Worm (Caenorhabditis elegans) whole organism, late embryonic: ENCODE data around the gene F16G10.1.

Source experiments
- fkh-10 ChIP-seq: fragments of 150-350 bp; optimal IDR thresholded peaks from 2 replicates; lab custom pipeline; 2014; ENCODE audit warnings: missing biosample characterization, missing genetic modification reagents, missing genetic modification characterization
- nhr-232 ChIP-seq: sonication (generic microtip); optimal IDR thresholded peaks from 2 replicates; lab custom pipeline; 2016; ENCODE audit warnings: missing genetic modification characterization, missing compliant biosample characterization
- unc-86 ChIP-seq: sonication (generic microtip); optimal IDR thresholded peaks from 2 replicates; lab custom pipeline; 2016; ENCODE audit warnings: missing genetic modification characterization, missing compliant biosample characterization
- ztf-16 ChIP-seq: sonication (generic microtip); optimal IDR thresholded peaks from 2 replicates; lab custom pipeline; 2017; ENCODE audit warnings: missing genetic modification characterization, missing compliant biosample characterization

DNA sequence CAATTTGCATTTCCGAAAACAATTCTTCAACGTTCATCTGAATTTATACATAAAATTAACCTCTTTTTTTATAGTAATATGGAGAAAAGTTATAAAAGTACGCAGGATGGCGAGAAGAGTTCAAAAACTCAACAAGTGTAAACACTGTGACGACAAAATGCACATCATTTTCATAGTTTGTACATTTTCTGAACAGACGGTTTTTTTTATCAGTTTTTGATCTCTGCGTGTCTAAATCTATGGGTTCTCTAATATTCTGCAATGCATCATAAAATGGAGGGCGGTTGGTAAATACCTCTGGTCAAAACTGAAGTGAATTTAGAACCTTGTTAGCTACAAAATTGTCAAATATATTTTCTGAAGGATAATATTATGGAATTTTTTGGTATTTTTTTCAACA lies 11.4 kb downstream of the F16G10.1 start, which contains the start of gene fbxa-4:
- TF ChIP-seq fkh-10 (GFP tag; lab: Kevin White, UChicago) (no peak), unc-86 (tag; lab: Kevin White, UChicago) (no peak), ztf-16 (tag; lab: Kevin White, UChicago) (no peak), nhr-232 (tag; lab: Kevin White, UChicago) (no peak)
